Worm (Caenorhabditis elegans): ENCODE data around the gene taap-1.

DNA sequence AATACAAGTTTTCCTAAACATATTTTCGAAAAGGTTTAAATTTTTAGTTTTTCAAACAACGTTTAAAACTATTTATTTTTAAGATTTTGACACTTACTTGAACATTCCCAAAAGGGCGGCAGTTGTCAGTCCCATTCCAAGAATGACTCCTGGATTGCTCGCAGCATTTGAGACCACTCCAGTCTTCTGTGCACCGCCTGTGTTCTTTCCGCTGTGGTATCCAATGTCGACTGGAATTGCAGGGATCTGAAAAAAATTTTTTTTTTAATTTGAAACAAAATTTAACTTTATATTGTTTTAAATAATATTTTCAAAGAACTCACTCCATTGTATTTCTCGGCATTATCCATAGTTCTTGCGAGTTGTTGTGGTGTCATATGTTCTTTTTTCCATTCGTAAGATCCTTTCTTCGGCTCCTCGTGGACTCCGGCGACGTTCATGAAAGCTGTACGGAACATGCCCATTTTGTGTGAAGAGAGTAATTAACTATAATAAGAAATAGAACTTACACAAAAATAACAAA lies 1.9 kb downstream of the taap-1 start, which contains the start of gene M05D6.5:
- no peak for TF ChIP-seq egl-27 (tag; optimal IDR thresholded peaks at IDR 0.05)
- no peak for TF ChIP-seq elt-3 (tag; optimal IDR thresholded peaks at IDR 0.05)
- TF ChIP-seq elt-2 (tag; optimal IDR thresholded peaks at IDR 0.05): no peak
- TF ChIP-seq nhr-76 (tag; optimal IDR thresholded peaks at IDR 0.05): no peak
- no peak for TF ChIP-seq fos-1 (tag; optimal IDR thresholded peaks at IDR 0.05)
